Worm (Caenorhabditis elegans) whole organism, midembryonic: ENCODE results near the gene col-90.

Source experiments
- T22C8.4 ChIP-seq: fragments of 200-800 bp; sonication (Bioruptor generic); IDR thresholded peaks from 2 replicates; pipeline ENCODE4 v1.3.6; 2022; ENCODE audit warnings: missing genetic modification characterization, missing compliant biosample characterization
- cog-1 ChIP-seq: sonication (generic microtip); optimal IDR thresholded peaks from 2 replicates; lab custom pipeline; 2016; ENCODE audit warnings: missing genetic modification characterization, missing compliant biosample characterization
- flt-1 ChIP-seq: fragments of 200-800 bp; sonication (Bioruptor generic); IDR thresholded peaks from 2 replicates; pipeline ENCODE4 v1.3.6; 2022; ENCODE audit warnings: missing genetic modification characterization, missing compliant biosample characterization
- klf-2 ChIP-seq: fragments of 200-800 bp; sonication (Bioruptor generic); conservative IDR thresholded peaks from 2 replicates; pipeline ENCODE4 v1.3.6; 2022; ENCODE audit warnings: missing genetic modification reagents, missing genetic modification characterization, missing compliant biosample characterization
- med-1 ChIP-seq: sonication (generic microtip); optimal IDR thresholded peaks from 2 replicates; lab custom pipeline; 2017; ENCODE audit warnings: missing genetic modification characterization, mild to moderate bottlenecking, missing compliant biosample characterization, antibody characterized with exemption, missing genetic modification reagents; ENCODE audit not compliant: insufficient read depth
- ref-1 ChIP-seq: fragments of 200-800 bp; sonication (Bioruptor generic); conservative IDR thresholded peaks from 2 replicates; pipeline ENCODE4 v1.3.6; 2022; ENCODE audit warnings: missing genetic modification reagents, missing genetic modification characterization, missing compliant biosample characterization
- tab-1 ChIP-seq: fragments of 200-800 bp; sonication (Bioruptor generic); IDR thresholded peaks from 2 replicates; pipeline ENCODE4 v1.3.6; 2022; ENCODE audit warnings: missing genetic modification characterization, missing compliant biosample characterization
- ztf-23 ChIP-seq: fragments of 200-800 bp; sonication (Bioruptor generic); IDR thresholded peaks from 2 replicates; pipeline ENCODE4 v1.3.6; 2022; ENCODE audit warnings: missing genetic modification reagents, missing genetic modification characterization, missing compliant biosample characterization
- ztf-29 ChIP-seq: fragments of 200-800 bp; sonication (Bioruptor generic); IDR thresholded peaks from 2 replicates; pipeline ENCODE4 v1.3.6; 2022; ENCODE audit warnings: missing genetic modification reagents, missing genetic modification characterization, missing compliant biosample characterization

col-90 gene

ce11 chrIII:7948802-7949201 lies at the start of gene col-90:
Gene col-90 (plus strand): TSS chrIII:7948838.
- TF ChIP-seq ref-1 (GFP tag; lab: Robert Waterston, UW) (no peak), med-1 (GFP tag; lab: Kevin White, UChicago) (no peak), ztf-29 (GFP tag; lab: Robert Waterston, UW) (no peak), tab-1 (GFP tag; lab: Robert Waterston, UW) (no peak), klf-2 (no peak), flt-1 (GFP tag; lab: Robert Waterston, UW) (no peak), cog-1 (no peak), ztf-23 (GFP tag; lab: Robert Waterston, UW) (no peak), T22C8.4 (GFP tag; lab: Robert Waterston, UW) (no peak)

- TF ChIP-seq ztf-29 (GFP tag; lab: Robert Waterston, UW) (no peak), klf-2 (no peak), ztf-23 (GFP tag; lab: Robert Waterston, UW) (no peak), T22C8.4 (GFP tag; lab: Robert Waterston, UW) (no peak), flt-1 (GFP tag; lab: Robert Waterston, UW) (no peak), ref-1 (GFP tag; lab: Robert Waterston, UW) (no peak), med-1 (GFP tag; lab: Kevin White, UChicago) (no peak)
Measured at ce11 chrIII:7900733-7901132, 47.9 kb upstream of the col-90 start, which contains the start of gene best-24. Gene best-24 (plus strand): TSS chrIII:7901033.

ce11 chrIII:7903427-7903826 lies 45.2 kb upstream of the col-90 start:
- TF ChIP-seq ztf-29 (GFP tag; lab: Robert Waterston, UW) (no peak), flt-1 (GFP tag; lab: Robert Waterston, UW) (no peak), med-1 (GFP tag; lab: Kevin White, UChicago) (no peak), klf-2 (no peak), tab-1 (GFP tag; lab: Robert Waterston, UW) (no peak)

- TF ChIP-seq T22C8.4 (GFP tag; lab: Robert Waterston, UW): no peak
- no peak for TF ChIP-seq ztf-23 (GFP tag; lab: Robert Waterston, UW)
- TF ChIP-seq ztf-29 (GFP tag; lab: Robert Waterston, UW): no peak
- TF ChIP-seq klf-2: no peak
- no peak for TF ChIP-seq tab-1 (GFP tag; lab: Robert Waterston, UW)
Measured at ce11 chrIII:7907515-7907914, 41.1 kb upstream of the col-90 start, which contains the start of gene pcp-5. Gene pcp-5 (minus strand): TSS chrIII:7907615.

ce11 chrIII:7909263-7909662 lies 39.4 kb upstream of the col-90 start, which contains the start of gene ZK688.1:
Gene ZK688.1 (plus strand): TSS chrIII:7909563.
- TF ChIP-seq ref-1 (GFP tag; lab: Robert Waterston, UW): no peak
- TF ChIP-seq ztf-23 (GFP tag; lab: Robert Waterston, UW): no peak
- no peak for TF ChIP-seq T22C8.4 (GFP tag; lab: Robert Waterston, UW)
- no peak for TF ChIP-seq cog-1
- TF ChIP-seq klf-2: no peak
- TF ChIP-seq flt-1 (GFP tag; lab: Robert Waterston, UW): no peak
- no peak for TF ChIP-seq tab-1 (GFP tag; lab: Robert Waterston, UW)
- no peak for TF ChIP-seq ztf-29 (GFP tag; lab: Robert Waterston, UW)
- no peak for TF ChIP-seq med-1 (GFP tag; lab: Kevin White, UChicago)

ce11 chrIII:7911621-7912020 lies 37.0 kb upstream of the col-90 start, which contains the start of gene ZK688.7:
Gene ZK688.7 (minus strand): TSS chrIII:7911634.
- TF ChIP-seq med-1 (GFP tag; lab: Kevin White, UChicago): no peak
- no peak for TF ChIP-seq cog-1

ce11 chrIII:7913488-7913887 lies 35.1 kb upstream of the col-90 start, which contains the start of gene ZK688.12:
Gene ZK688.12 (minus strand): TSS chrIII:7913588.
- TF ChIP-seq ztf-23 (GFP tag; lab: Robert Waterston, UW): no peak
- TF ChIP-seq ztf-29 (GFP tag; lab: Robert Waterston, UW): no peak
- TF ChIP-seq cog-1: no peak
- no peak for TF ChIP-seq tab-1 (GFP tag; lab: Robert Waterston, UW)
- TF ChIP-seq T22C8.4 (GFP tag; lab: Robert Waterston, UW): no peak
- TF ChIP-seq med-1 (GFP tag; lab: Kevin White, UChicago): no peak
- no peak for TF ChIP-seq klf-2
- TF ChIP-seq flt-1 (GFP tag; lab: Robert Waterston, UW): no peak
- no peak for TF ChIP-seq ref-1 (GFP tag; lab: Robert Waterston, UW)

- TF ChIP-seq ref-1 (GFP tag; lab: Robert Waterston, UW) (no peak), cog-1 (no peak), flt-1 (GFP tag; lab: Robert Waterston, UW) (no peak), ztf-29 (GFP tag; lab: Robert Waterston, UW) (no peak), tab-1 (GFP tag; lab: Robert Waterston, UW) (no peak), klf-2 (no peak), T22C8.4 (GFP tag; lab: Robert Waterston, UW) (no peak), med-1 (GFP tag; lab: Kevin White, UChicago) (no peak)
Measured at ce11 chrIII:7917667-7918066, 31.0 kb upstream of the col-90 start, which contains the start of gene gly-3. Gene gly-3 (minus strand): TSS chrIII:7917767.

ce11 chrIII:7919823-7920222 lies 28.8 kb upstream of the col-90 start, which contains the start of gene C29E4.14:
Gene C29E4.14 (plus strand): TSS chrIII:7920123.
- no peak for TF ChIP-seq flt-1 (GFP tag; lab: Robert Waterston, UW)
- TF ChIP-seq klf-2: no peak

ce11 chrIII:7922207-7922606 lies 26.4 kb upstream of the col-90 start, which contains the start of gene C29E4.17:
Gene C29E4.17 (plus strand): TSS chrIII:7922507.
- TF ChIP-seq ref-1 (GFP tag; lab: Robert Waterston, UW) (no peak), klf-2 (no peak), med-1 (GFP tag; lab: Kevin White, UChicago) (no peak), flt-1 (GFP tag; lab: Robert Waterston, UW) (no peak), ztf-29 (GFP tag; lab: Robert Waterston, UW) (no peak), tab-1 (GFP tag; lab: Robert Waterston, UW) (no peak), cog-1 (no peak), ztf-23 (GFP tag; lab: Robert Waterston, UW) (no peak), T22C8.4 (GFP tag; lab: Robert Waterston, UW) (no peak)
